Worm (Caenorhabditis elegans) whole organism, L3 larva: Measurements from ENCODE around the gene str-262.

ENCODE experiments used
- R02D3.7 ChIP-seq: fragments of 150-350 bp; optimal IDR thresholded peaks from 2 replicates; lab custom pipeline; 2014; ENCODE audit warnings: missing biosample characterization, missing genetic modification characterization
- ZK546.5 ChIP-seq: sonication (generic microtip); optimal IDR thresholded peaks from 2 replicates; lab custom pipeline; 2017; ENCODE audit warnings: missing biosample characterization, missing genetic modification characterization
- ama-1 ChIP-seq: fragments of 150-350 bp; optimal IDR thresholded peaks from 2 replicates; lab custom pipeline; 2018
- ceh-16 ChIP-seq: sonication (generic microtip); optimal IDR thresholded peaks from 2 replicates; lab custom pipeline; 2017; ENCODE audit warnings: missing biosample characterization, missing genetic modification characterization
- ceh-28 ChIP-seq: fragments of 150-350 bp; optimal IDR thresholded peaks from 2 replicates; lab custom pipeline; 2014; ENCODE audit warnings: missing biosample characterization, missing genetic modification reagents, missing genetic modification characterization
- daf-12 ChIP-seq: fragments of 150-350 bp; optimal IDR thresholded peaks from 2 replicates; lab custom pipeline; 2014; ENCODE audit warnings: missing biosample characterization, missing genetic modification reagents, missing genetic modification characterization
- egl-27 ChIP-seq: sonication (generic microtip); optimal IDR thresholded peaks from 4 replicates; lab custom pipeline; 2017; ENCODE audit warnings: missing biosample characterization, missing genetic modification reagents, missing genetic modification characterization
- egl-5 ChIP-seq: fragments of 150-350 bp; optimal IDR thresholded peaks from 2 replicates; lab custom pipeline; 2017; ENCODE audit warnings: missing biosample characterization, missing genetic modification reagents, missing genetic modification characterization, inconsistent platforms
- elt-1 ChIP-seq: fragments of 150-350 bp; optimal IDR thresholded peaks from 2 replicates; lab custom pipeline; 2014; ENCODE audit warnings: missing biosample characterization, missing genetic modification characterization
- elt-3 ChIP-seq, 3 experiments: fragments of 150-350 bp in 1 of 3; sonication (generic microtip) in 2 of 3; optimal IDR thresholded peaks; 2 replicates in 2 of 3; 4 replicates in 1 of 3; lab custom pipeline; 2014 to 2017; ENCODE audit warnings: missing biosample characterization in 3 of 3, missing genetic modification characterization in 3 of 3
- eor-1 ChIP-seq, 2 experiments: fragments of 150-350 bp; optimal IDR thresholded peaks; 2 replicates each; lab custom pipeline; 2014 to 2018; ENCODE audit warnings: missing biosample characterization in 2 of 2, missing genetic modification characterization in 2 of 2
- fos-1 ChIP-seq: fragments of 150-350 bp; optimal IDR thresholded peaks from 2 replicates; lab custom pipeline; 2014; ENCODE audit warnings: missing biosample characterization, missing genetic modification characterization
- jun-1 ChIP-seq: fragments of 150-350 bp; optimal IDR thresholded peaks from 2 replicates; lab custom pipeline; 2014; ENCODE audit warnings: missing biosample characterization, missing genetic modification reagents, missing genetic modification characterization
- lin-15B ChIP-seq: fragments of 150-350 bp; optimal IDR thresholded peaks from 2 replicates; lab custom pipeline; 2014; ENCODE audit warnings: missing biosample characterization, missing genetic modification characterization
- lsy-12 ChIP-seq: sonication (generic microtip); optimal IDR thresholded peaks from 2 replicates; lab custom pipeline; 2016; ENCODE audit warnings: mild to moderate bottlenecking, missing genetic modification characterization, missing compliant biosample characterization
- mdl-1 ChIP-seq: fragments of 150-350 bp; optimal IDR thresholded peaks from 2 replicates; lab custom pipeline; 2014; ENCODE audit warnings: missing biosample characterization, missing genetic modification characterization
- mml-1 ChIP-seq: fragments of 150-350 bp; sonication (generic microtip); optimal IDR thresholded peaks from 3 replicates; lab custom pipeline; 2014; ENCODE audit warnings: missing biosample characterization, missing genetic modification characterization
- nfya-1 ChIP-seq: sonication (generic microtip); optimal IDR thresholded peaks from 2 replicates; lab custom pipeline; 2017; ENCODE audit warnings: missing genetic modification characterization, mild to moderate bottlenecking, missing compliant biosample characterization, antibody characterized with exemption, moderate library complexity; ENCODE audit not compliant: insufficient read depth
- nhr-11 ChIP-seq: fragments of 150-350 bp; optimal IDR thresholded peaks from 2 replicates; lab custom pipeline; 2014; ENCODE audit warnings: missing biosample characterization, missing genetic modification characterization
- nhr-12 ChIP-seq: fragments of 150-350 bp; optimal IDR thresholded peaks from 2 replicates; lab custom pipeline; 2014; ENCODE audit warnings: missing biosample characterization, missing genetic modification characterization
- nhr-237 ChIP-seq: fragments of 150-350 bp; optimal IDR thresholded peaks from 2 replicates; lab custom pipeline; 2014; ENCODE audit warnings: missing biosample characterization, missing genetic modification characterization
- nhr-25 ChIP-seq: sonication (generic microtip); optimal IDR thresholded peaks from 2 replicates; lab custom pipeline; 2017; ENCODE audit warnings: missing biosample characterization, missing genetic modification characterization
- nhr-43 ChIP-seq: sonication (generic microtip); optimal IDR thresholded peaks from 2 replicates; lab custom pipeline; 2016; ENCODE audit warnings: mild to moderate bottlenecking, missing genetic modification characterization, missing compliant biosample characterization; ENCODE audit not compliant: poor library complexity, severe bottlenecking
- nhr-67 ChIP-seq: fragments of 150-350 bp; optimal IDR thresholded peaks from 2 replicates; lab custom pipeline; 2014; ENCODE audit warnings: missing biosample characterization, missing genetic modification characterization
- nhr-76 ChIP-seq: fragments of 150-350 bp; sonication (generic microtip); optimal IDR thresholded peaks from 5 replicates; lab custom pipeline; 2014; ENCODE audit warnings: missing biosample characterization, missing genetic modification characterization
- nhr-77 ChIP-seq: fragments of 150-350 bp; optimal IDR thresholded peaks from 2 replicates; lab custom pipeline; 2014; ENCODE audit warnings: missing biosample characterization, missing genetic modification characterization
- pqm-1 ChIP-seq: fragments of 150-350 bp; optimal IDR thresholded peaks from 2 replicates; lab custom pipeline; 2017; ENCODE audit warnings: missing biosample characterization, missing genetic modification characterization, inconsistent platforms
- sea-2 ChIP-seq: fragments of 150-350 bp; sonication (generic microtip); optimal IDR thresholded peaks from 4 replicates; lab custom pipeline; 2014; ENCODE audit warnings: missing biosample characterization, missing genetic modification reagents, missing genetic modification characterization
- skn-1 ChIP-seq: fragments of 150-350 bp; optimal IDR thresholded peaks from 2 replicates; lab custom pipeline; 2014; ENCODE audit warnings: missing biosample characterization, missing genetic modification characterization
- snpc-4 ChIP-seq: fragments of 150-350 bp; optimal IDR thresholded peaks from 2 replicates; lab custom pipeline; 2014; ENCODE audit warnings: missing biosample characterization, missing genetic modification characterization
- tbx-2 ChIP-seq: sonication (generic microtip); optimal IDR thresholded peaks from 2 replicates; lab custom pipeline; 2016; ENCODE audit warnings: mild to moderate bottlenecking, missing genetic modification characterization, missing compliant biosample characterization
- unc-39 ChIP-seq: sonication (generic microtip); optimal IDR thresholded peaks from 4 replicates; lab custom pipeline; 2017; ENCODE audit warnings: missing biosample characterization, missing genetic modification characterization
- unc-62 ChIP-seq: fragments of 150-350 bp; sonication (generic microtip); optimal IDR thresholded peaks from 4 replicates; lab custom pipeline; 2014; ENCODE audit warnings: missing biosample characterization, missing genetic modification reagents, missing genetic modification characterization
- zag-1 ChIP-seq: fragments of 150-350 bp; optimal IDR thresholded peaks from 2 replicates; lab custom pipeline; 2014; ENCODE audit warnings: missing biosample characterization, missing genetic modification characterization
- ztf-11 ChIP-seq: fragments of 150-350 bp; optimal IDR thresholded peaks from 2 replicates; lab custom pipeline; 2014; ENCODE audit warnings: missing biosample characterization, missing genetic modification characterization
- ztf-4 ChIP-seq: fragments of 150-350 bp; optimal IDR thresholded peaks from 2 replicates; lab custom pipeline; 2014; ENCODE audit warnings: missing biosample characterization, missing genetic modification characterization

Gene str-262

ce11 chrV:723895-724352 is 28.7 kb downstream of the str-262 start, which contains the start of gene fbxb-72 (continued):
- no peak for TF ChIP-seq nhr-12
- no peak for TF ChIP-seq mml-1

ce11 chrV:722889-723288 is 29.7 kb downstream of the str-262 start:
- TF ChIP-seq jun-1 (no peak), nhr-43 (no peak), nhr-67 (tag; lab: Kevin White, UChicago) (no peak), lin-15B (tag; lab: Kevin White, UChicago) (no peak), ceh-16 (tag; lab: Kevin White, UChicago) (no peak), mml-1 (no peak), ztf-4 (tag; lab: Kevin White, UChicago) (no peak), nhr-25 (tag; lab: Kevin White, UChicago) (no peak), nhr-77 (no peak), nhr-11 (tag; lab: Kevin White, UChicago) (no peak), pqm-1 (no peak), eor-1 (tag; optimal IDR thresholded peaks at IDR 0.05; lab: Kevin White, UChicago) (no peak), ZK546.5 (tag; lab: Kevin White, UChicago) (no peak), ama-1 (lab: Kevin White, UChicago) (no peak), R02D3.7 (tag; lab: Kevin White, UChicago) (no peak), sea-2 (GFP tag; lab: Kevin White, UChicago) (no peak), unc-62 (no peak), nhr-12 (no peak), ztf-11 (tag; lab: Kevin White, UChicago) (no peak), nhr-237 (tag; lab: Kevin White, UChicago) (no peak)

- TF ChIP-seq mml-1 = no peak
- TF ChIP-seq zag-1 (tag; lab: Kevin White, UChicago) = no peak
- no peak for TF ChIP-seq mdl-1
- TF ChIP-seq daf-12 = no peak
- no peak for TF ChIP-seq eor-1 (tag; optimal IDR thresholded peaks at IDR 0.05; lab: Kevin White, UChicago)
- TF ChIP-seq unc-39 (tag; lab: Kevin White, UChicago) = no peak
- TF ChIP-seq nhr-76 (tag; lab: Kevin White, UChicago) = no peak
- no peak for TF ChIP-seq lin-15B (tag; lab: Kevin White, UChicago)
- no peak for TF ChIP-seq nhr-11 (tag; lab: Kevin White, UChicago)
- TF ChIP-seq egl-27 (tag; lab: Kevin White, UChicago) = no peak
- TF ChIP-seq ztf-4 (tag; lab: Kevin White, UChicago) = no peak
- TF ChIP-seq fos-1 = no peak
- TF ChIP-seq unc-62 = no peak
- TF ChIP-seq nfya-1 = no peak
Measured at ce11 chrV:719731-720130, 32.8 kb downstream of the str-262 start, which contains the start of gene srbc-40. Gene srbc-40 (minus strand): TSS chrV:719831.

ce11 chrV:712882-713281 is 39.7 kb downstream of the str-262 start, which contains the start of gene cyp-33C11:
Gene cyp-33C11 (minus strand): TSS chrV:712982.
- TF ChIP-seq egl-5 (no peak), ceh-28 (no peak), lsy-12 (tag; lab: Kevin White, UChicago) (no peak)

ce11 chrV:708808-709207 is 43.8 kb downstream of the str-262 start, which contains the start of gene srbc-39:
Gene srbc-39 (plus strand): TSS chrV:709108.
- TF ChIP-seq nhr-25 (tag; lab: Kevin White, UChicago) (no peak), ceh-28 (no peak), snpc-4 (tag; lab: Kevin White, UChicago) (no peak), nfya-1 (no peak), lsy-12 (tag; lab: Kevin White, UChicago) (no peak), skn-1 (tag; lab: Kevin White, UChicago) (no peak)

ce11 chrV:706918-707317 is 45.7 kb downstream of the str-262 start, which contains the start of gene srbc-38:
Gene srbc-38 (plus strand): TSS chrV:707218.
- no peak for TF ChIP-seq lsy-12 (tag; lab: Kevin White, UChicago)
- TF ChIP-seq zag-1 (tag; lab: Kevin White, UChicago) = no peak
- no peak for TF ChIP-seq tbx-2
- no peak for TF ChIP-seq eor-1 (tag; optimal IDR thresholded peaks at IDR 0.05; lab: Kevin White, UChicago)
- no peak for TF ChIP-seq elt-1
- TF ChIP-seq elt-3 (tag; optimal IDR thresholded peaks at IDR 0.05; lab: Kevin White, UChicago) = no peak
- no peak for TF ChIP-seq ceh-28
- no peak for TF ChIP-seq ama-1 (lab: Kevin White, UChicago)
